Worm (Caenorhabditis elegans) whole organism, late embryonic: Measurements from ENCODE around the gene Y110A2AL.7.

Source experiments
- K02D7.2 ChIP-seq: sonication (generic microtip); optimal IDR thresholded peaks from 2 replicates; lab custom pipeline; 2017; ENCODE audit warnings: mild to moderate bottlenecking, missing genetic modification characterization, missing compliant biosample characterization
- T23F11.4 ChIP-seq: fragments of 200-800 bp; sonication (Bioruptor generic); optimal IDR thresholded peaks from 2 replicates; lab custom pipeline; 2018; ENCODE audit warnings: mild to moderate bottlenecking, missing genetic modification characterization, missing compliant biosample characterization
- Y22D7AL.16 ChIP-seq: sonication (generic microtip); optimal IDR thresholded peaks from 2 replicates; lab custom pipeline; 2016; ENCODE audit warnings: missing genetic modification characterization, missing compliant biosample characterization
- ama-1 ChIP-seq: fragments of 150-350 bp; optimal IDR thresholded peaks from 2 replicates; lab custom pipeline; 2014
- ceh-18 ChIP-seq: sonication (generic microtip); optimal IDR thresholded peaks from 2 replicates; lab custom pipeline; 2016; ENCODE audit warnings: missing genetic modification characterization, missing compliant biosample characterization
- ceh-2 ChIP-seq: sonication (generic microtip); optimal IDR thresholded peaks from 2 replicates; lab custom pipeline; 2016; ENCODE audit warnings: missing genotype, missing genetic modification characterization, missing compliant biosample characterization
- ceh-22 ChIP-seq: sonication (generic microtip); optimal IDR thresholded peaks from 2 replicates; lab custom pipeline; 2017; ENCODE audit warnings: missing biosample characterization, missing genetic modification characterization
- ceh-24 ChIP-seq: sonication (generic microtip); optimal IDR thresholded peaks from 2 replicates; lab custom pipeline; 2016; ENCODE audit warnings: mild to moderate bottlenecking, missing genetic modification characterization, missing compliant biosample characterization
- ceh-30 ChIP-seq: fragments of 150-350 bp; optimal IDR thresholded peaks from 2 replicates; lab custom pipeline; 2014; ENCODE audit warnings: missing biosample characterization, missing genetic modification characterization
- ceh-34 ChIP-seq: sonication (generic microtip); optimal IDR thresholded peaks from 2 replicates; lab custom pipeline; 2016; ENCODE audit warnings: mild to moderate bottlenecking, missing genetic modification characterization, missing compliant biosample characterization
- dve-1 ChIP-seq: sonication (generic microtip); optimal IDR thresholded peaks from 2 replicates; lab custom pipeline; 2017; ENCODE audit warnings: antibody characterized with exemption, mild to moderate bottlenecking, missing genetic modification characterization, missing compliant biosample characterization
- elt-2 ChIP-seq: sonication (generic microtip); optimal IDR thresholded peaks from 2 replicates; lab custom pipeline; 2016; ENCODE audit warnings: missing genetic modification reagents, missing genetic modification characterization, missing compliant biosample characterization
- elt-4 ChIP-seq: sonication (generic microtip); optimal IDR thresholded peaks from 2 replicates; lab custom pipeline; 2016; ENCODE audit warnings: missing genetic modification characterization, missing compliant biosample characterization
- ets-4 ChIP-seq: sonication (generic microtip); optimal IDR thresholded peaks from 2 replicates; lab custom pipeline; 2016; ENCODE audit warnings: missing genetic modification characterization, missing compliant biosample characterization
- eyg-1 ChIP-seq: sonication (generic microtip); optimal IDR thresholded peaks from 2 replicates; lab custom pipeline; 2016; ENCODE audit warnings: missing genotype, missing genetic modification characterization, missing compliant biosample characterization
- gmeb-2 ChIP-seq: sonication (generic microtip); optimal IDR thresholded peaks from 2 replicates; lab custom pipeline; 2016; ENCODE audit warnings: missing genetic modification characterization, inconsistent platforms, missing compliant biosample characterization
- hlh-13 ChIP-seq: fragments of 200-800 bp; sonication (Bioruptor generic); optimal IDR thresholded peaks from 2 replicates; lab custom pipeline; 2018; ENCODE audit warnings: mild to moderate bottlenecking, missing genetic modification characterization, missing compliant biosample characterization
- hlh-30 ChIP-seq: sonication (generic microtip); optimal IDR thresholded peaks from 2 replicates; lab custom pipeline; 2017; ENCODE audit warnings: antibody characterized with exemption, missing genetic modification characterization, missing compliant biosample characterization; ENCODE audit not compliant: insufficient read depth
- hlh-6 ChIP-seq: sonication (generic microtip); optimal IDR thresholded peaks from 2 replicates; lab custom pipeline; 2016; ENCODE audit warnings: missing genotype, missing genetic modification characterization, missing compliant biosample characterization
- hlh-8 ChIP-seq: sonication (generic microtip); optimal IDR thresholded peaks from 2 replicates; lab custom pipeline; 2016; ENCODE audit warnings: missing genotype, missing genetic modification characterization, missing compliant biosample characterization
- nfya-1 ChIP-seq: sonication (generic microtip); optimal IDR thresholded peaks from 2 replicates; lab custom pipeline; 2017; ENCODE audit warnings: missing genetic modification characterization, mild to moderate bottlenecking, missing compliant biosample characterization, antibody characterized with exemption, moderate library complexity
- nhr-11 ChIP-seq: fragments of 150-350 bp; optimal IDR thresholded peaks from 2 replicates; lab custom pipeline; 2014; ENCODE audit warnings: missing biosample characterization, missing genetic modification characterization
- nhr-232 ChIP-seq: sonication (generic microtip); optimal IDR thresholded peaks from 2 replicates; lab custom pipeline; 2016; ENCODE audit warnings: missing genetic modification characterization, missing compliant biosample characterization
- odd-2 ChIP-seq: sonication (generic microtip); optimal IDR thresholded peaks from 2 replicates; lab custom pipeline; 2017; ENCODE audit warnings: antibody characterized with exemption, mild to moderate bottlenecking, missing genetic modification characterization, missing compliant biosample characterization
- pha-2 ChIP-seq: sonication (generic microtip); optimal IDR thresholded peaks from 2 replicates; lab custom pipeline; 2017; ENCODE audit warnings: mild to moderate bottlenecking, missing genetic modification characterization, missing compliant biosample characterization
- pha-4 ChIP-seq: fragments of 150-350 bp; optimal IDR thresholded peaks from 2 replicates; lab custom pipeline; 2018; ENCODE audit warnings: missing biosample characterization, missing genetic modification reagents, missing genetic modification characterization
- pros-1 ChIP-seq: fragments of 150-350 bp; optimal IDR thresholded peaks from 2 replicates; lab custom pipeline; 2014; ENCODE audit warnings: missing biosample characterization, missing genetic modification reagents, missing genetic modification characterization
- ref-2 ChIP-seq: sonication (generic microtip); optimal IDR thresholded peaks from 2 replicates; lab custom pipeline; 2016; ENCODE audit warnings: missing genetic modification characterization, missing compliant biosample characterization
- sox-4 ChIP-seq: sonication (generic microtip); optimal IDR thresholded peaks from 2 replicates; lab custom pipeline; 2017; ENCODE audit warnings: mild to moderate bottlenecking, missing genetic modification characterization, inconsistent platforms, missing compliant biosample characterization
- syd-9 ChIP-seq: sonication (generic microtip); optimal IDR thresholded peaks from 2 replicates; lab custom pipeline; 2016; ENCODE audit warnings: mild to moderate bottlenecking, missing genetic modification characterization, moderate library complexity, missing compliant biosample characterization
- tbx-2 ChIP-seq: sonication (generic microtip); optimal IDR thresholded peaks from 2 replicates; lab custom pipeline; 2016; ENCODE audit warnings: missing genetic modification characterization, missing compliant biosample characterization
- unc-3 ChIP-seq, 2 experiments: fragments of 200-800 bp in 1 of 2; sonication (Bioruptor generic) in 1 of 2; sonication (generic microtip) in 1 of 2; conservative IDR thresholded peaks in 1 of 2; optimal IDR thresholded peaks in 1 of 2; 2 replicates each; pipeline versions ENCODE4 v1.3.6 to Lab custom; 2016 to 2022; ENCODE audit warnings: missing compliant biosample characterization in 2 of 2, missing genetic modification characterization in 2 of 2, missing genetic modification reagents in 1 of 2
- unc-55 ChIP-seq: sonication (generic microtip); optimal IDR thresholded peaks from 2 replicates; lab custom pipeline; 2017; ENCODE audit warnings: missing biosample characterization, missing genetic modification reagents, missing genetic modification characterization
- zip-5 ChIP-seq: sonication (generic microtip); optimal IDR thresholded peaks from 2 replicates; lab custom pipeline; 2016; ENCODE audit warnings: missing genetic modification characterization, missing compliant biosample characterization
- ztf-16 ChIP-seq: sonication (generic microtip); optimal IDR thresholded peaks from 2 replicates; lab custom pipeline; 2017; ENCODE audit warnings: missing genetic modification characterization, missing compliant biosample characterization

Y110A2AL.7 gene

DNA sequence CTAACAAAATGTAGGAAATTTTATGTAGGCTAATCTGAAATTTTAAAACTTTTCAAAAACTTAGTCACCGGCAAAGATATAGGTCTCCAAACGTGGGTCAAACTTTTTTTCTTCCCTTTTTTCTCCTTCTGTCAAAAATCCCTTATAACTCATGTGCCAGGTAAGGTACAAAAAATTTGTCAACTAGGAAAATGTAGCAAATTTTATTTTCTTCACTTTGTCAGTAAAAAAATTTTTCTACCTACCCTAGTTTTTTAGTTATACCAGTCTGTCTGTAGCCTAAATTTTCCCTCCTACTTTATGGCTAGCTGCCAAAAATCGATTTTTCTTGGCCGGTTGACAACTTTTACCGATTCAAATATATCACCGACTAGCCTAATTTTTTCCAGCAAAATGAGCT, 26.3 kb downstream of the Y110A2AL.7 start, which contains the start of gene set-13:
Gene set-13, plus strand, starts transcription at position 301 of the 400 bp plus-strand sequence.
- no peak for TF ChIP-seq ref-2 (tag; lab: Kevin White, UChicago)
- no peak for TF ChIP-seq ztf-16 (tag; lab: Kevin White, UChicago)
- TF ChIP-seq ceh-34 (tag; lab: Kevin White, UChicago), result no peak
- no peak for TF ChIP-seq eyg-1 (tag; lab: Kevin White, UChicago)
- no peak for TF ChIP-seq T23F11.4
- TF ChIP-seq ama-1 (lab: Kevin White, UChicago), result no peak
- TF ChIP-seq hlh-8 (tag; lab: Kevin White, UChicago), result no peak
- no peak for TF ChIP-seq hlh-6 (tag; lab: Kevin White, UChicago)
- TF ChIP-seq ceh-22 (tag; lab: Kevin White, UChicago), result no peak
- no peak for TF ChIP-seq unc-3 (GFP tag; conservative IDR thresholded peaks at IDR 0.05; lab: Robert Waterston, UW)
- TF ChIP-seq unc-3 (tag; optimal IDR thresholded peaks at IDR 0.05; lab: Kevin White, UChicago), result no peak
- TF ChIP-seq zip-5 (tag; lab: Kevin White, UChicago), result no peak
- TF ChIP-seq pha-4 (tag; lab: Kevin White, UChicago), result no peak
- no peak for TF ChIP-seq nhr-232 (tag; lab: Kevin White, UChicago)
- no peak for TF ChIP-seq syd-9 (tag; lab: Kevin White, UChicago)
- TF ChIP-seq, all 69 proteins: peak for 0

DNA sequence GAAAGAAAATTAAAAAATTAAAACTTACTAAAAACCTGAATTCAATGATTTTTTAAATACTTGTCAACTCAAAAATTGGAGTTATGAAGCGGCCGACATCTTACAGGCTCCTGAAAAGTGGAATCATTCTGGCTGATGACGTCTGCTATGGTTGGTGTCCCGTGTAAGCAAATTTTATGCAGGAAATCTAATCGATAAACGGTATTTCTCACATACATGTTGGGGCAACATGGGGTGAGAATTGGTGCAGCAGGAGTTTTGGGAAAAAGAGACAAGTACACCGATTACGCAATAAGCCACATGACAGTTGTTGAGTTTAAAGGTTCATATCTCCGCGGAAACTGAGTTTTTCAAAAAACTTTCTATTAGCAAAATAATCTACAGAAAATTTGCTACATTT, 27.5 kb downstream of the Y110A2AL.7 start, which contains the start of gene K12H6.2:
Gene K12H6.2, minus strand, starts transcription at position 101 of the 400 bp plus-strand sequence.
- TF ChIP-seq ceh-30 (tag; lab: Kevin White, UChicago) (no peak), elt-2 (tag; lab: Kevin White, UChicago) (no peak), odd-2 (tag; lab: Kevin White, UChicago) (no peak), ceh-18 (no peak)

- TF ChIP-seq gmeb-2 (tag; lab: Kevin White, UChicago), result no peak
- TF ChIP-seq pros-1 (tag; lab: Kevin White, UChicago), result no peak
- no peak for TF ChIP-seq nhr-11 (tag; lab: Kevin White, UChicago)
- no peak for TF ChIP-seq nfya-1 (tag; lab: Kevin White, UChicago)
- no peak for TF ChIP-seq ceh-24 (tag; lab: Kevin White, UChicago)
- TF ChIP-seq, all 69 proteins: peak for 0
Observed at ce11 chrII:2815017-2815416, 28.0 kb downstream of the Y110A2AL.7 start.

ce11 chrII:2807674-2808206, 35.2 kb downstream of the Y110A2AL.7 start, which contains the start of gene K12H6.12:
K12H6.12 (plus strand) TSS chrII:2808156.
- TF ChIP-seq ets-4 (no peak), hlh-8 (tag; lab: Kevin White, UChicago) (no peak), tbx-2 (peak; percentile 15), hlh-13 (GFP tag; lab: Kevin White, UChicago) (no peak), nhr-232 (tag; lab: Kevin White, UChicago) (no peak), sox-4 (tag; lab: Kevin White, UChicago) (no peak), unc-55 (GFP tag; lab: Kevin White, UChicago) (peak; percentile 29), hlh-30 (tag; lab: Kevin White, UChicago) (peak; percentile 77), Y22D7AL.16 (tag; lab: Kevin White, UChicago) (no peak), pha-2 (tag; lab: Kevin White, UChicago) (no peak), K02D7.2 (no peak), ceh-30 (tag; lab: Kevin White, UChicago) (no peak), nfya-1 (tag; lab: Kevin White, UChicago) (no peak), ceh-34 (tag; lab: Kevin White, UChicago) (no peak), dve-1 (tag; lab: Kevin White, UChicago) (no peak), ceh-18 (no peak), eyg-1 (tag; lab: Kevin White, UChicago) (no peak), elt-4 (tag; lab: Kevin White, UChicago) (no peak), ceh-2 (tag; lab: Kevin White, UChicago) (no peak), ceh-22 (tag; lab: Kevin White, UChicago) (no peak), ref-2 (tag; lab: Kevin White, UChicago) (no peak)
